Worm (Caenorhabditis elegans): ENCODE data around the gene W04B5.5.
"Not testable (repeated sequence)": the region's sequence is repeated elsewhere in the genome, so short reads cannot be mapped to it uniquely, and the experiment has no call there.

The W04B5.5 gene

DNA sequence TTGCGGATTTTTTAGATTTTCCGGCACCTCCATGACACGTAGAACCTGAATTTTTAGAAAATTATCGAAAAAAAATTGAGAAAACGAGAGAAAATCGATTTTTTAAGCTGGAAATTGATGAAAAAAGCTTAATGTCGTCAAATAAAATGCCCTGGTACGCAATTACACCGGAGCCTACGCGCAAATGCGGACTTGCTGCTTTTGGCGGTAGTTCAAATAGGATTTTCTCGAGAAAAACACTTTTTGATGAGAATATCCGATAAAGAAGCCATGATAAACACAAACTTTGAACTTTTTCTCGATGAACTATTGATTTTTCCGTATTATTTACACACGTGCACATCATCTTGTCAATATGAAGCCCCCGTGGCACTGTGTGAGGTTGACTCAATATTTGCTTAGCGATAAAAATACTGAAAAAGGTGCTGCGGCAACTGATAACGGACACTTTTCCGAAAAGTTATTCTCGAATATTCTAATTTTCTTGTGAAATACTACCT lies at the start of gene W04B5.5, which contains the start of gene W04B5.3:
TSS of gene W04B5.5 (minus strand) at position 51 of the 500 bp plus-strand sequence.
TSS of gene W04B5.3 (plus strand) at position 356 of the 500 bp plus-strand sequence.
- TF ChIP-seq unc-62 (GFP tag; optimal IDR thresholded peaks at IDR 0.05), result no peak

DNA sequence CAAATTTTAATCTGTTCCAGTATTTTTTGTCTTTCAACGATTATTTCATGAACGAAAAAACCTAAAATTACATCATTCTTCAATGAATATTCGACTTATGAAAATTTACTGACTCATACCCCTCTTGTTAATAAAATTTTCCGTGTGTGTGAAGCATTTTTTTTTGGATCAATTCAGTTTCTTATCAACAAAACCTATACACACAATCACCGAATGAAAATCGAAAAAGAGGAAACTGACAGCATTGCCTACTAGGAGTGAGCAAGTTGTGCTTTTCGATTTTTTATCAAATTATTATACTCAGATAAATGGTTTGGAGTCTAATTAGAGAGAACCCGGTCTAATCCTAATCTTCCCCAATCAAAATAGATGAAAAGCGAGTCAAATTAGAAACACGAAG lies 40.7 kb upstream of the W04B5.5 start, which contains the start of gene E02H9.3:
TSS of gene E02H9.3 (plus strand) at position 301 of the 400 bp plus-strand sequence.
- not testable (repeated sequence) for TF ChIP-seq unc-62 (GFP tag; optimal IDR thresholded peaks at IDR 0.05)

DNA sequence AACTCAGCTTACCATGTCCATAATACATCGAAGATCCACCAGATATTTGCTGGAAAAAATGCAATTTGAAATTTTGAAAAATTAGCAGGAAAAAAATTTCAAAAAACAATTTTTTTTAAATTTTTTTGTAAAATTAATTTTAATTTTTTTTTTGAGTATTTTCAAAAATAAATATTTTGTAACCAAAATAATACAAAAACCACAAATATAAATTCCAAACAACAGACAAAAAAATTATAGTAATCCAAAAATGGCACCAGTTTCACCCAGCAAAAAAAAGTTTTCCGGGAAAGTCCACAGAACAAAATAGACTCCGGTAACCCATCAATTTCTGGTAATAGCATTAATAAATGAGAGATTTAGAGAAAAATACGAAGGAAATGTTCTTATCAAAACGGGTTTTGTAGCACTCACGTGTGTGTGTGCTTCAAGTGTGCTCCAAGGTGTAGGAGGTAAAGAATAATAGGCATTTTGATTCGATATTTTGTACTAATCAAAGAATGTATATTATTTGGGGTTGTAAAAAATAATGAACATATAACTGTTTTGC lies 36.8 kb upstream of the W04B5.5 start, which contains the start of gene nhr-121:
TSS of gene nhr-121 (minus strand) at position 51 of the 550 bp plus-strand sequence.
- no peak for TF ChIP-seq unc-62 (GFP tag; optimal IDR thresholded peaks at IDR 0.05)

DNA sequence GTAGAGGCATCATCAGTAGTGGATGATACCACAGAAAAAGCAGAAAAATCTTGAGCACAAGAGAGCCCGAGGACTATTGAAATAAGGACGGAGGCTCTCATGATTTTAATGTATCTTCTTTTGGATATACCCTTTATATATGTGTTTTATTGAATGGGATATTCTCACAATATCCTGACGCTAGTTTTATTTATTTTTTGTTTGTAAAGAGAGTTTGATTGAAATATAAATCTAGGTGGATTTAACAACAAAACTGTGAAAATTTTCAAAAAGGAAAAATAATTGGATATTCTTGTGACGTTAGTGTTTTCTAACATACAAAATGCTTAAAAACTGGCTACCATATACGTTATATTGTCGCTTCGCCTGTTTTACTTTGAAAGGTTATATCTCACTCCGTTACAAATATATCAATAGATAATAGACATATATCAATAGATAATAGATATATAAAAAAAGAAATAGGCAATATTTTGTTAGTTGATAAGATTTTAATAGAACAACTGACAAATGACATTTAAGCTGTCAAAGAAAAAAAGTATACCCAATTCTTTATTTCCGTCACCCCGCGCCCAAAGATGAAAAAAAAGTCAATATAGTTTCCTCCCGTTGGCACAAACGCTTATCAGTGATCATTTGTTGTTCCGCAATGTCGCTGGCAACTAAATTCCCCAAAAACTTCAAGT lies 27.7 kb upstream of the W04B5.5 start, which contains the start of the genes E02H9.7 and klo-2:
TSS of gene E02H9.7 (minus strand) at position 101 of the 686 bp plus-strand sequence.
TSS of gene klo-2 (plus strand) at position 636 of the 686 bp plus-strand sequence.
- no peak for TF ChIP-seq unc-62 (GFP tag; optimal IDR thresholded peaks at IDR 0.05)

DNA sequence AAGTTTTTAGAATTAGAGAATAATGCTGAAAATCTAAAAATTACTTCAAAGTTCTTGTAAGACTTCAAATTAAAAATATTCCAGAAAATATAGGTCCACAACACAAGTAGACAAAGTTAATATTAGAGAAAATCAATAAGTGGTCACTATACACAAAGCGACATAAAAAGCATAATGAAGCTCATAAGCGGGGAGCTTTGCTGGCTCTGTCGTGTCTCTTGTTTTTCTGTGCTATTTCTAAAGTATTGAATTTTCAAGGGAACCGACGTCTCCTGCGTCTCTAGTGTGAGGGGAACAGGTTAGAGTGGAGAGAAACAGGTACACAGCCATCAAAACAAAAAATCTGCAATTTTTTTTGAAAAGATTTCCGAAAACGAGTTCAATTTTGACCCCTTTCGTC lies 20.5 kb upstream of the W04B5.5 start, which contains the start of gene E02H9.13:
TSS of gene E02H9.13 (minus strand) at position 199 of the 400 bp plus-strand sequence.
- no peak for TF ChIP-seq unc-62 (GFP tag; optimal IDR thresholded peaks at IDR 0.05)

DNA sequence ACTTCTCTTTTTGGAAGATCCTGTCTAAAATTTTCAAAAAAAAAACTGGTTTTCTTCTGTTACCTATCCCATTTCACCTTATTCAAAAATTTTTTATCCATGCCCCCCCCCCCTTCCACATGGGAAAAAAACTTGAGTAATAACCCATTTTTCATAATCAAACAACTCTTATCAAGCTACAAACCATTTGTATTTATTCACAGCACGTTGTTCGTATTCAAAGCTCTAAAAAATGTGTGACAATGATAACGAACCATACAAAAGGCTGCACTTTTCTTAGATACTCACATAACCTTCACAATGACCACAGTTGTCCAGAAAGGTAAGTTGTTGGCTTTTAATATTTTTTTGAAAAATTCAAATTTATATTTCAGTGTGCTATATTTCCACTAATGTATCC lies 17.8 kb upstream of the W04B5.5 start, which contains the start of gene E02H9.6:
TSS of gene E02H9.6 (plus strand) at position 301 of the 400 bp plus-strand sequence.
- TF ChIP-seq unc-62 (GFP tag; optimal IDR thresholded peaks at IDR 0.05), result not testable (repeated sequence)

DNA sequence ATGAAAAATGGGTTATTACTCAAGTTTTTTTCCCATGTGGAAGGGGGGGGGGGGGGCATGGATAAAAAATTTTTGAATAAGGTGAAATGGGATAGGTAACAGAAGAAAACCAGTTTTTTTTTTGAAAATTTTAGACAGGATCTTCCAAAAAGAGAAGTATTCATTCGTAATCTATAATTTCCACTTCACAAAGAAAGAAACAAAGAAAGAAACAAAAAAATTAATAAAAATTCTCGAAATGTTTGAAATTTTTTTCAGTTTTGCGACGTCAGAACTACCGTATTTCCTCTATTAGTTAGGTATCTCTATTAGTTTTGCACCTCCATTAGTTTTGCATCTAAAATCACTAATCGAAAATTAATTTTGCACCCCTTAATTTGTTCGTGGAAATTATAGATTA lies 17.4 kb upstream of the W04B5.5 start, which contains the start of gene W04B5.6:
TSS of gene W04B5.6 (minus strand) at position 101 of the 400 bp plus-strand sequence.
- TF ChIP-seq unc-62 (GFP tag; optimal IDR thresholded peaks at IDR 0.05), result not testable (repeated sequence)

DNA sequence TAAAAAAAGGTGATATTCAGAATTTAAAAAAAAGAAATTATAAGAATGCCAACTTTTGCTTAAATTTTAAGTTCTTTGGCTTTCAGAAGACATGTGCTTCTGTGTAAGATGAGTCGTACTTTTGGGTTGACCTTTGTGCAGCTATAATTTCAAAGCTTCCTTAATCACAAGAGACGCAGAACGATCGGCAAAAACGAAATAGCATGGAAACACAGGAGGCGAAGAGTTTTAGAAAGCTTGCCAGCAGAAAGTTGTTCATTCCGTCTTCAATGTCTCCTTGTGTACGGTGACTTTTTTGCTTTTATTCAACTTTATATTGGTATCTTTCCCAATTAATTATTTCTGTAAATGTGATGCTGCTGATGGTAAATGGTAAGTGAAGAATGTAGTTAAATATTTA lies 14.9 kb upstream of the W04B5.5 start:
- TF ChIP-seq unc-62 (GFP tag; optimal IDR thresholded peaks at IDR 0.05), result no peak

DNA sequence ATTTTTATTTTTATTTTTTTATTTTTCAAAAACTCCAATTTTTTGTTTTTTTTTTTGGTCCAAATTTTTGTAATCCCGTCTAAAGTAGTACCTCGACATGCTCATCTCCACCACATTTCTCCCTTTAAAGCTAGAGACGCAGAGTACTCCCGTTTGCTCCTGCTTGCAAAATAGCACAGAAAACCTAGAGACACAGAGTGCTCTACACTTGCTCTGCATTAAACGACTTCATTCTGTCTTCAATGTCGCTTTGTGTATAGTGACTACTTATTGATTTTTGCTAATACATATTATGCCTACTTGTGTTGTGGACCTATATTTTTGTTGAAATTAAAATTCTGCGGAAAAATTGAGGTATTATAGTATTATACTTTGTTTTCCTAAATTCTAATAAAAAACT lies 8.1 kb upstream of the W04B5.5 start, which contains the start of gene W04B5.8:
TSS of gene W04B5.8 (plus strand) at position 195 of the 400 bp plus-strand sequence.
- no peak for TF ChIP-seq unc-62 (GFP tag; optimal IDR thresholded peaks at IDR 0.05)

DNA sequence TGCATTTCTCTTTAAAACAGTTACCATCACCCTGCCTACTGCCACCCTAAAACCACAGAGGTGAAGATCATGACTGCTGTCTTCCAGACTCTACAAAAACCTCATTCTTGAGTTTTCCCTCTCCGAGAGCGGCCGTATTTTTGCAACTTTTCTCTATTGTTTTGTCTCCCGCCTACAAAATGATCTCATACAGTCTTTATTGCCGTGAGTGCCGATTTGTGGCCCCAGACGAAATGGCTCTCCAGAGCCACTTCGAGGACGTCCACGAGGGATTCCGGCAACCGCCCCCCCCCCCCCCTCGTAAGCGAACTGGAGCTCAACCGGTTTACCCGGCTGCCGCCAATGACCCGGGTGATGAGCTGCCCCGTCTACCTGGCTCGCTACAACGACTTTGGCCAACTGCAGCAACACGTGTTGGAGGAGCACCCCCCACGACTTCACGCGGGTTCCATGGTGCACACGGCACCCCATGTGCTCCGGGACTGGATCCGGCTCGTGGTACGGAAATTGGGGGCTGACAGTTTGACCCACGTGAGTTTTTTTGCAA lies 6.8 kb upstream of the W04B5.5 start:
- no peak for TF ChIP-seq unc-62 (GFP tag; optimal IDR thresholded peaks at IDR 0.05)

DNA sequence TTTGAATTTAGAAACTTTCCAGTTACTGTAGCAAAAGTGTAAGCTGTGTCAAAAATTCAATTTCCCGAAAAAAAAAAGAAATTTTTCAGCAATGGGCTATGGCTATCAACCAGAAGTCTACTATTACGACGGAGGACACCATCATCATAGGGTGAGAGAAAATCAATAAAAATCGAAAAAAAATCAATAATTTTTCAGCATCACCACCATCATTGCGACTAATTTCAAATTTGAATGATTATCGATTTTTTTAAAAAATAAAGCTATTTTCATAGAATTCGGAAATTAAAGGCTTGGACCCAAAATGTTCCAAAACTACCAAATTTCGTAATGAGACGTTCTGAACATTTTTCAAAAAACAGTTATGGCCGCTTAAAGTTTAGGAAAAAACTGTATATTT lies 5.6 kb upstream of the W04B5.5 start:
- TF ChIP-seq unc-62 (GFP tag; optimal IDR thresholded peaks at IDR 0.05), result no peak

DNA sequence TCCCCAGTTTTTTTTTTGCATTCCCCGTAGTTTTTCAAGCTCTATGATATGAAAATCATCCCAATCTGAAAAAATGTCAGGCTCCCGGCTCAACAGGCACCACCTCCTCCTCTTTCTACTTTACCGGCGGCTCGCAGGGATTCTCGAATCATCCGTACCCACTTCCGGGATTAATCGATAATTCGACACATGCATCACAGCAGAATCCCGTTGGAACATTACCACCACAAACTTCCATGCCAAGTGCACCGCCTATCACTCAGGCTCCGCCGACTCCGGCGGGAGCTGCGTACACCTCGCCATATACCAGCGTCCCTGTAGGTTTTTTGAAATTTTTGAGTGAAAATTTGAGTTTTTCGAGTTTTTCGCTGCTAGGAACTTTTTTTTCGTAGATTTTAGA lies 3.2 kb upstream of the W04B5.5 start:
- TF ChIP-seq unc-62 (GFP tag; optimal IDR thresholded peaks at IDR 0.05), result no peak

DNA sequence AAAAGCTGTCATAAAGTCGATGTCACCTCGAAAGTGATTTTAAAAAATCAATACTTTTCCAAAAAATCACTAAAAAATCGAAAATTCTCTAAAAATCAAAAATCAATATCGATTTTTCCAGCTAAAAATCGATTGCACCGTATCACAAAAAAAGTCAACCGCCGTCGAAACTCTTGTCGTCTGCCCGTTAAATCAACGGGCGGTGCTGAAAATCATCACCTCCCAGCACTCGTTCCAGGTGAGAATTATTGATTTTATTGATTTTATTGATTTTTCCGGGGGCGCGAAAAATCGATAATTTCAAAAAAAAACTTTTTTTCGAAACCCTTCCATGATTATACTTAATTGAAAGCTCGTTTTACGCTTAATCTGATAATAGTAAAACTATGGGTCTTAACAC lies 1.5 kb upstream of the W04B5.5 start:
- TF ChIP-seq unc-62 (GFP tag; optimal IDR thresholded peaks at IDR 0.05), result no peak

DNA sequence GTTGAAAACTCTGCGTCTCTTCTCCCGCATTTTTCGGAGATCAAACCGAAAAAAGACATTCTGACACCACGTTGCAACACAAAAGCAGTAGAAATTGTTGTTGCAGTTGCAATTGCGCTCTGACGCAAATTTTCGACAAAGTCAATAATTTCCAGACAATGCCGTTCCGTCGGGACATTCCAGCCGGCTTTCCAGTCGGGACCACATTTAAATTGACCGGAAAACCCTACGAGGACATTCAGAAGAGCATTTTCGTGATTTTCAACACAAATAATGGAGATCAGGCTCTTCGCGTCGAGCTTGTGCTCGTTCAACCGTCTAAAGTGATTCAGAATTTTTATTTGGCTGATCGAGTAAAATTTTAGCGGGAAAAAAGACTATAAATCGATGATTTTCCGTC lies 972 bp upstream of the W04B5.5 start:
- TF ChIP-seq unc-62 (GFP tag; optimal IDR thresholded peaks at IDR 0.05), result no peak

DNA sequence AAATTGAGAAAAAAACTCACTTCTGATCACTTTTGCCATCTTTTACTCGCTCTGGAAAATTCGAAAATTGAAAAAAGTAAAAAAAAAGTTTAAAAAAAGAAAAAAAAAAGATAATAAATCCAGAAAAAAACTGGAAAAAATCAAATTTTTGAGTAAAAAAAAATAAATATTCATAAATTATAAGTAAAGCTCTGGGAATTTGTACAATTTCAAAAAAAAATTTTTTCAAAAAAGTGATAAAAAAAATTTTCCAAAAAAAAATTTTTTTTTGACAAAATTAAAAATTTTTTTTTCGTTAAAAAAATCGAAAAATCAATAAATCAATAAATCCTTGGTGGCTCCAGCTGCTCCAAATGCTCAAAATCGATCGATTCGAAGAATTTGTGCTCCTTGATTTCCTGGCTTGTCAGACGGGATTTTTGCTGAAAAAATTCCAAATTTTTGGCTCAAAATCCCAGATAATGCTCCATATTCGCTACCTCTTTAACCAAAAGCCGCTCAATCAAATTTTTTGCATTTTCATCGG lies 7.0 kb downstream of the W04B5.5 start, which contains the start of gene mrpl-30:
TSS of gene mrpl-30 (minus strand) at position 51 of the 526 bp plus-strand sequence.
- no peak for TF ChIP-seq unc-62 (GFP tag; optimal IDR thresholded peaks at IDR 0.05)
